Fruit fly (Drosophila melanogaster) whole organism, adult: ENCODE measurements around the gene wgn.

Experiments
- CG11617 ChIP-seq: fragments of 200-800 bp; sonication (Bioruptor generic); optimal IDR thresholded peaks from 2 replicates; lab custom pipeline; 2017; ENCODE audit warnings: mild to moderate bottlenecking, missing biosample characterization, missing genetic modification reagents, missing genetic modification characterization
- CG1620 ChIP-seq: fragments of 200-800 bp; sonication (Bioruptor generic); optimal IDR thresholded peaks from 2 replicates; lab custom pipeline; 2016; ENCODE audit warnings: missing biosample characterization, missing genetic modification characterization
- CG33017 ChIP-seq: fragments of 200-800 bp; sonication (Bioruptor generic); optimal IDR thresholded peaks from 2 replicates; lab custom pipeline; 2018; ENCODE audit warnings: missing biosample characterization, mild to moderate bottlenecking, missing genetic modification characterization, moderate library complexity
- CG5204 ChIP-seq: fragments of 200-800 bp; sonication (Bioruptor generic); optimal IDR thresholded peaks from 2 replicates; lab custom pipeline; 2016; ENCODE audit warnings: missing biosample characterization, missing genetic modification characterization
- CG7045 ChIP-seq: fragments of 200-800 bp; sonication (Bioruptor generic); optimal IDR thresholded peaks from 2 replicates; lab custom pipeline; 2017; ENCODE audit warnings: missing biosample characterization, mild to moderate bottlenecking, missing genetic modification characterization
- Crg-1 ChIP-seq: fragments of 200-800 bp; sonication (Bioruptor generic); optimal IDR thresholded peaks from 2 replicates; lab custom pipeline; 2016; ENCODE audit warnings: missing biosample characterization, missing genetic modification characterization
- Hr96 ChIP-seq: fragments of 200-800 bp; sonication (Bioruptor generic); optimal IDR thresholded peaks from 2 replicates; lab custom pipeline; 2016; ENCODE audit warnings: missing biosample characterization, missing genetic modification characterization
- Mnt ChIP-seq: fragments of 200-800 bp; sonication (Bioruptor generic); optimal IDR thresholded peaks from 2 replicates; lab custom pipeline; 2016; ENCODE audit warnings: missing biosample characterization, mild to moderate bottlenecking, missing genetic modification characterization
- bab1 ChIP-seq: fragments of 200-800 bp; sonication (Bioruptor generic); optimal IDR thresholded peaks from 3 replicates; lab custom pipeline; 2019; ENCODE audit warnings: missing biosample characterization, mild to moderate bottlenecking, missing genetic modification characterization, moderate library complexity
- cic ChIP-seq: fragments of 200-800 bp; sonication (Bioruptor generic); optimal IDR thresholded peaks from 2 replicates; lab custom pipeline; 2017; ENCODE audit warnings: missing biosample characterization, mild to moderate bottlenecking, missing genetic modification characterization, moderate library complexity
- cnc ChIP-seq, 2 experiments: fragments of >200 bp; optimal IDR thresholded peaks; 2 replicates each; lab custom pipeline; 2017
- kay ChIP-seq: fragments of 200-800 bp; sonication (Bioruptor generic); peaks from one replicate; lab custom pipeline; 2016; ENCODE audit warnings: missing biosample characterization, missing genetic modification characterization, borderline replicate concordance
- toe ChIP-seq: fragments of 200-800 bp; sonication (Bioruptor generic); optimal IDR thresholded peaks from 2 replicates; lab custom pipeline; 2016; ENCODE audit warnings: missing biosample characterization, missing genetic modification characterization

dm6 chrX:18652879-18653278, 18.2 kb upstream of the wgn start, which contains the start of gene Ing3:
- TF ChIP-seq cnc (optimal IDR thresholded peaks at IDR 0.05; lab: Kevin White, UChicago): no peak
- no peak for TF ChIP-seq kay (GFP tag; lab: Kevin White, UChicago)
- TF ChIP-seq cic (GFP tag; lab: Kevin White, UChicago): no peak
- no peak for TF ChIP-seq Mnt (GFP tag; lab: Kevin White, UChicago)
- peak; percentile 40 for TF ChIP-seq bab1 (GFP tag; lab: Kevin White, UChicago)
- no peak for TF ChIP-seq CG7045 (GFP tag; lab: Kevin White, UChicago)
- no peak for TF ChIP-seq Hr96
- no peak for TF ChIP-seq CG11617 (GFP tag; lab: Kevin White, UChicago)
- TF ChIP-seq Crg-1: no peak
- no peak for TF ChIP-seq CG33017 (tag; lab: Kevin White, UChicago)
- no peak for TF ChIP-seq toe (GFP tag; lab: Kevin White, UChicago)
- no peak for TF ChIP-seq CG5204 (GFP tag; lab: Kevin White, UChicago)
- no peak for TF ChIP-seq CG1620
